Fruit fly (Drosophila melanogaster) whole organism, prepupa: Measurements from ENCODE around the gene elg1.

ENCODE experiments used
- Blimp-1 ChIP-seq: fragments of 200-800 bp; sonication (Bioruptor generic); optimal IDR thresholded peaks from 3 replicates; lab custom pipeline; 2017; ENCODE audit warnings: missing biosample characterization, missing genetic modification characterization, mild to moderate bottlenecking, moderate library complexity, missing genetic modification reagents
- CG10669 ChIP-seq: fragments of 200-800 bp; sonication (Bioruptor generic); optimal IDR thresholded peaks from 3 replicates; lab custom pipeline; 2018; ENCODE audit warnings: missing biosample characterization, mild to moderate bottlenecking, missing genetic modification characterization, moderate library complexity
- CG11294 ChIP-seq: fragments of 200-800 bp; sonication (Bioruptor generic); IDR thresholded peaks from 2 replicates; pipeline ENCODE4 v1.3.6; 2022; ENCODE audit warnings: missing biosample characterization, missing genetic modification characterization
- CG11762 ChIP-seq: fragments of 200-800 bp; sonication (Bioruptor generic); optimal IDR thresholded peaks from 3 replicates; lab custom pipeline; 2016; ENCODE audit warnings: missing biosample characterization, missing genetic modification characterization; ENCODE audit not compliant: insufficient read depth
- CG11902 ChIP-seq: fragments of 200-800 bp; sonication (Bioruptor generic); optimal IDR thresholded peaks from 3 replicates; lab custom pipeline; 2016; ENCODE audit warnings: missing biosample characterization, missing genetic modification characterization
- CG15336 ChIP-seq: fragments of 200-800 bp; sonication (Bioruptor generic); IDR thresholded peaks from 2 replicates; pipeline ENCODE4 v1.3.6; 2022; ENCODE audit warnings: missing biosample characterization, missing genetic modification characterization
- CG1621 ChIP-seq: fragments of 200-800 bp; sonication (Bioruptor generic); optimal IDR thresholded peaks from 3 replicates; lab custom pipeline; 2018; ENCODE audit warnings: missing biosample characterization, mild to moderate bottlenecking, missing genetic modification characterization
- CG3032 ChIP-seq: fragments of 200-800 bp; optimal IDR thresholded peaks from 2 replicates; lab custom pipeline; 2019; ENCODE audit warnings: missing biosample characterization, mild to moderate bottlenecking, missing genetic modification characterization, moderate library complexity
- CG32006 ChIP-seq: fragments of 200-800 bp; sonication (Bioruptor generic); optimal IDR thresholded peaks from 3 replicates; lab custom pipeline; 2017; ENCODE audit warnings: missing biosample characterization, mild to moderate bottlenecking, missing genetic modification characterization
- CG34406 ChIP-seq: fragments of 200-800 bp; sonication (Bioruptor generic); optimal IDR thresholded peaks from 3 replicates; lab custom pipeline; 2016; ENCODE audit warnings: missing biosample characterization, missing genetic modification characterization
- CG3919 ChIP-seq: fragments of 200-800 bp; sonication (Bioruptor generic); optimal IDR thresholded peaks from 3 replicates; lab custom pipeline; 2016; ENCODE audit warnings: missing biosample characterization, missing genetic modification characterization
- CG4318 ChIP-seq: fragments of 200-800 bp; sonication (Bioruptor generic); optimal IDR thresholded peaks from 3 replicates; lab custom pipeline; 2017; ENCODE audit warnings: missing biosample characterization, mild to moderate bottlenecking, missing genetic modification characterization
- CG6163 ChIP-seq: fragments of 200-800 bp; sonication (Bioruptor generic); IDR thresholded peaks from 3 replicates; pipeline ENCODE4 v1.3.6; 2022; ENCODE audit warnings: missing biosample characterization, missing genetic modification characterization
- CG6276 ChIP-seq: fragments of 200-800 bp; sonication (Bioruptor generic); optimal IDR thresholded peaks from 2 replicates; lab custom pipeline; 2017; ENCODE audit warnings: missing biosample characterization, mild to moderate bottlenecking, missing genetic modification characterization
- CG6792 ChIP-seq: fragments of 200-800 bp; sonication (Bioruptor generic); optimal IDR thresholded peaks from 3 replicates; lab custom pipeline; 2016; ENCODE audit warnings: missing biosample characterization, missing genetic modification characterization
- CG6854 ChIP-seq: fragments of 200-800 bp; sonication (Bioruptor generic); optimal IDR thresholded peaks from 2 replicates; lab custom pipeline; 2017; ENCODE audit warnings: missing biosample characterization, mild to moderate bottlenecking, missing genetic modification characterization
- CG7368 ChIP-seq: fragments of 200-800 bp; sonication (Bioruptor generic); optimal IDR thresholded peaks from 3 replicates; lab custom pipeline; 2016; ENCODE audit warnings: missing biosample characterization, missing genetic modification characterization
- CG8319 ChIP-seq: fragments of 200-800 bp; sonication (Bioruptor generic); optimal IDR thresholded peaks from 3 replicates; lab custom pipeline; 2016; ENCODE audit warnings: missing biosample characterization, missing genetic modification characterization
- CG8632 ChIP-seq: fragments of 200-800 bp; sonication (Bioruptor generic); optimal IDR thresholded peaks from 3 replicates; lab custom pipeline; 2016; ENCODE audit warnings: missing biosample characterization, missing genetic modification characterization
- CG9139 ChIP-seq: fragments of 200-800 bp; sonication (Bioruptor generic); optimal IDR thresholded peaks from 3 replicates; lab custom pipeline; 2017; ENCODE audit warnings: missing biosample characterization, mild to moderate bottlenecking, missing genetic modification characterization
- Eip75B ChIP-seq: fragments of 200-800 bp; sonication (Bioruptor generic); optimal IDR thresholded peaks from 3 replicates; lab custom pipeline; 2016; ENCODE audit warnings: missing biosample characterization, missing genetic modification characterization
- Eip78C ChIP-seq: fragments of 200-800 bp; sonication (Bioruptor generic); peaks from one replicate; lab custom pipeline; 2016; ENCODE audit warnings: missing biosample characterization, missing genetic modification characterization
- Eip93F ChIP-seq: fragments of 200-800 bp; sonication (Bioruptor generic); optimal IDR thresholded peaks from 2 replicates; lab custom pipeline; 2016; ENCODE audit warnings: missing biosample characterization, mild to moderate bottlenecking, missing genetic modification characterization
- Gug ChIP-seq: fragments of 200-800 bp; sonication (Bioruptor generic); IDR thresholded peaks from 2 replicates; pipeline ENCODE4 v1.3.6; 2022; ENCODE audit warnings: missing biosample characterization, missing genetic modification characterization
- Hr38 ChIP-seq: sonication (Bioruptor generic); optimal IDR thresholded peaks from 2 replicates; lab custom pipeline; 2016; ENCODE audit warnings: missing biosample characterization, missing genetic modification characterization
- Lpt ChIP-seq: fragments of 200-800 bp; sonication (Bioruptor generic); optimal IDR thresholded peaks from 3 replicates; lab custom pipeline; 2016; ENCODE audit warnings: missing biosample characterization, missing genetic modification characterization
- Met ChIP-seq: fragments of 200-800 bp; sonication (Bioruptor generic); optimal IDR thresholded peaks from 3 replicates; lab custom pipeline; 2016; ENCODE audit warnings: missing biosample characterization, missing genetic modification characterization
- OdsH ChIP-seq: fragments of 200-800 bp; sonication (Bioruptor generic); optimal IDR thresholded peaks from 3 replicates; lab custom pipeline; 2016; ENCODE audit warnings: missing biosample characterization, missing genetic modification characterization
- Smox ChIP-seq: fragments of 200-800 bp; sonication (Bioruptor generic); optimal IDR thresholded peaks from 3 replicates; lab custom pipeline; 2016; ENCODE audit warnings: missing biosample characterization, missing genetic modification characterization
- Sox102F ChIP-seq: fragments of 200-800 bp; sonication (Bioruptor generic); optimal IDR thresholded peaks from 2 replicates; lab custom pipeline; 2016; ENCODE audit warnings: missing biosample characterization, mild to moderate bottlenecking, missing genetic modification characterization
- Sox15 ChIP-seq: fragments of 200-800 bp; sonication (Bioruptor generic); optimal IDR thresholded peaks from 3 replicates; lab custom pipeline; 2016; ENCODE audit warnings: missing biosample characterization, missing genetic modification characterization
- achi ChIP-seq: fragments of 200-800 bp; sonication (Bioruptor generic); optimal IDR thresholded peaks from 3 replicates; lab custom pipeline; 2016; ENCODE audit warnings: missing biosample characterization, missing genetic modification characterization
- acj6 ChIP-seq: fragments of 200-800 bp; sonication (Bioruptor generic); optimal IDR thresholded peaks from 3 replicates; lab custom pipeline; 2016; ENCODE audit warnings: missing biosample characterization, missing genetic modification characterization
- cyc ChIP-seq: fragments of 200-800 bp; sonication (Bioruptor generic); optimal IDR thresholded peaks from 3 replicates; lab custom pipeline; 2016; ENCODE audit warnings: missing biosample characterization, missing genetic modification characterization
- dac ChIP-seq: fragments of 200-800 bp; sonication (Bioruptor generic); optimal IDR thresholded peaks from 2 replicates; lab custom pipeline; 2017; ENCODE audit warnings: missing biosample characterization, mild to moderate bottlenecking, missing genetic modification characterization
- dsx ChIP-seq: fragments of 200-800 bp; optimal IDR thresholded peaks from 3 replicates; lab custom pipeline; 2019; ENCODE audit warnings: missing biosample characterization, mild to moderate bottlenecking, missing genetic modification characterization, moderate library complexity; ENCODE audit not compliant: poor library complexity, severe bottlenecking
- esn ChIP-seq: fragments of 200-800 bp; sonication (Bioruptor generic); optimal IDR thresholded peaks from 2 replicates; lab custom pipeline; 2016; ENCODE audit warnings: missing biosample characterization, mild to moderate bottlenecking, missing genetic modification characterization, moderate library complexity
- fd85E ChIP-seq: fragments of 200-800 bp; sonication (Bioruptor generic); optimal IDR thresholded peaks from 3 replicates; lab custom pipeline; 2016; ENCODE audit warnings: missing biosample characterization, missing genetic modification characterization
- fkh ChIP-seq: fragments of 200-800 bp; sonication (Bioruptor generic); optimal IDR thresholded peaks from 3 replicates; lab custom pipeline; 2017; ENCODE audit warnings: missing biosample characterization, mild to moderate bottlenecking, missing genetic modification characterization, moderate library complexity
- lz ChIP-seq: fragments of 200-800 bp; sonication (Bioruptor generic); optimal IDR thresholded peaks from 3 replicates; lab custom pipeline; 2016; ENCODE audit warnings: missing biosample characterization, missing genetic modification characterization
- net ChIP-seq: fragments of 200-800 bp; sonication (Bioruptor generic); optimal IDR thresholded peaks from 3 replicates; lab custom pipeline; 2016; ENCODE audit warnings: missing biosample characterization, missing genetic modification characterization
- salr ChIP-seq, 2 experiments: fragments of 200-800 bp; sonication (Bioruptor generic); optimal IDR thresholded peaks; 3 replicates each; lab custom pipeline; 2016 to 2018; ENCODE audit warnings: missing biosample characterization in 2 of 2, missing genetic modification characterization in 2 of 2, mild to moderate bottlenecking in 1 of 2
- ss ChIP-seq, 2 experiments: fragments of 200-800 bp; sonication (Bioruptor generic); optimal IDR thresholded peaks; 2 replicates in 1 of 2; 3 replicates in 1 of 2; lab custom pipeline; 2017 to 2018; ENCODE audit warnings: mild to moderate bottlenecking in 2 of 2, missing biosample characterization in 2 of 2, missing genetic modification characterization in 2 of 2, moderate library complexity in 1 of 2
- svp ChIP-seq: fragments of 200-800 bp; sonication (Bioruptor generic); peaks from one replicate; lab custom pipeline; 2016; ENCODE audit warnings: missing biosample characterization, missing genetic modification characterization
- topi ChIP-seq: fragments of 200-800 bp; sonication (Bioruptor generic); optimal IDR thresholded peaks from 3 replicates; lab custom pipeline; 2016; ENCODE audit warnings: missing biosample characterization, missing genetic modification characterization
- vri ChIP-seq: fragments of 200-800 bp; sonication (Bioruptor generic); optimal IDR thresholded peaks from 3 replicates; lab custom pipeline; 2016; ENCODE audit warnings: missing biosample characterization, mild to moderate bottlenecking, missing genetic modification characterization

The elg1 gene

dm6 chr3L:16147819-16148236 is 16.0 kb downstream of the elg1 start (continued):
- TF ChIP-seq CG6792 (peak; percentile 53), achi (GFP tag; lab: Kevin White, UChicago) (no peak), fkh (GFP tag; lab: Kevin White, UChicago) (no peak), Blimp-1 (GFP tag; lab: Kevin White, UChicago) (no peak), salr (GFP tag; optimal IDR thresholded peaks at IDR 0.05; lab: Kevin White, UChicago) (peak in 1 of 2 experiments; percentile 59), CG10669 (GFP tag; lab: Kevin White, UChicago) (peak; percentile 39), Gug (GFP tag; lab: Robert Waterston, UW) (no peak), OdsH (peak; percentile 36), CG34406 (peak; percentile 24), Sox15 (GFP tag; lab: Kevin White, UChicago) (peak; percentile 15), dac (peak; percentile 8), CG11902 (GFP tag; lab: Kevin White, UChicago) (peak; percentile 29), dsx (no peak), CG11294 (GFP tag; lab: Robert Waterston, UW) (no peak), esn (GFP tag; lab: Kevin White, UChicago) (peak; percentile 56), Sox102F (GFP tag; lab: Kevin White, UChicago) (peak; percentile 42), CG4318 (GFP tag; lab: Kevin White, UChicago) (no peak), Smox (GFP tag; lab: Kevin White, UChicago) (peak; percentile 55), Met (peak; percentile 48), Eip75B (peak; percentile 64), CG8632 (GFP tag; lab: Kevin White, UChicago) (peak; percentile 45), CG3032 (tag; lab: Kevin White, UChicago) (peak; percentile 45)

dm6 chr3L:16149418-16150160 is 17.8 kb downstream of the elg1 start:
- TF ChIP-seq CG7368 (GFP tag; lab: Kevin White, UChicago) (no peak), salr (GFP tag; optimal IDR thresholded peaks at IDR 0.05; lab: Kevin White, UChicago) (peak in 1 of 2 experiments; percentile 16), Sox15 (GFP tag; lab: Kevin White, UChicago) (no peak), ss (GFP tag; optimal IDR thresholded peaks at IDR 0.05; lab: Kevin White, UChicago) (peak; percentile 1 to 15), acj6 (GFP tag; lab: Kevin White, UChicago) (peak; percentile 34), CG6854 (GFP tag; lab: Kevin White, UChicago) (no peak), lz (GFP tag; lab: Kevin White, UChicago) (peak; percentile 43), Eip78C (GFP tag; lab: Kevin White, UChicago) (peak; percentile 83), CG8319 (peak; percentile 25), CG10669 (GFP tag; lab: Kevin White, UChicago) (peak; percentile 24), fkh (GFP tag; lab: Kevin White, UChicago) (peak; percentile 46), CG34406 (peak; percentile 24), CG11762 (peak; percentile 37), svp (GFP tag; lab: Kevin White, UChicago) (peak; percentile 80), topi (no peak), cyc (no peak), CG32006 (peak; percentile 52), Sox102F (GFP tag; lab: Kevin White, UChicago) (no peak), CG3919 (GFP tag; lab: Kevin White, UChicago) (peak; percentile 36), CG15336 (GFP tag; lab: Robert Waterston, UW) (no peak), Lpt (GFP tag; lab: Kevin White, UChicago) (no peak), Smox (GFP tag; lab: Kevin White, UChicago) (no peak), fd85E (no peak), Met (peak; percentile 27), achi (GFP tag; lab: Kevin White, UChicago) (peak; percentile 8), Eip75B (peak; percentile 42), dac (no peak), OdsH (peak; percentile 24), Hr38 (GFP tag; lab: Kevin White, UChicago) (no peak), CG1621 (tag; lab: Kevin White, UChicago) (peak; percentile 56), CG6276 (GFP tag; lab: Kevin White, UChicago) (no peak), vri (GFP tag; lab: Kevin White, UChicago) (peak; percentile 46), CG6163 (GFP tag; lab: Robert Waterston, UW) (no peak), net (GFP tag; lab: Kevin White, UChicago) (peak; percentile 32), CG9139 (GFP tag; lab: Kevin White, UChicago) (no peak), Eip93F (GFP tag; lab: Kevin White, UChicago) (peak; percentile 58), dsx (no peak), Blimp-1 (GFP tag; lab: Kevin White, UChicago) (no peak), CG4318 (GFP tag; lab: Kevin White, UChicago) (peak; percentile 1)
